Worm (Caenorhabditis elegans): ENCODE results near the gene C34E10.12.

ce11 chrIII:5218687-5219086 lies 9.0 kb downstream of the C34E10.12 start, which contains the start of gene ZC155.2:
- no peak for TF ChIP-seq ref-1 (GFP tag; conservative IDR thresholded peaks at IDR 0.05)
- TF ChIP-seq ztf-23 (GFP tag; IDR thresholded peaks at IDR 0.05), result no peak
- TF ChIP-seq ztf-29 (GFP tag; IDR thresholded peaks at IDR 0.05), result no peak
- no peak for TF ChIP-seq tab-1 (GFP tag; IDR thresholded peaks at IDR 0.05)
- no peak for TF ChIP-seq flt-1 (GFP tag; IDR thresholded peaks at IDR 0.05)
- no peak for TF ChIP-seq med-1 (GFP tag; optimal IDR thresholded peaks at IDR 0.05; ENCODE audit: insufficient read depth)
